Fruit fly (Drosophila melanogaster) whole organism, adult: ENCODE data around the gene CG6695.

Experiments
- Crg-1 ChIP-seq: fragments of 200-800 bp; sonication (Bioruptor generic); optimal IDR thresholded peaks from 2 replicates; lab custom pipeline; 2016; ENCODE audit warnings: missing biosample characterization, missing genetic modification characterization
- ovo ChIP-seq: fragments of 200-800 bp; sonication (Bioruptor generic); optimal IDR thresholded peaks from 2 replicates; lab custom pipeline; 2016; ENCODE audit warnings: missing biosample characterization, missing genetic modification characterization

- TF ChIP-seq ovo (GFP tag; lab: Kevin White, UChicago), result no peak
- no peak for TF ChIP-seq Crg-1
Measured at dm6 chr3R:24606868-24607267, 48.1 kb upstream of the CG6695 start.
